Fruit fly (Drosophila melanogaster) S2 (cell line): Measurements from ENCODE around the gene CG43732.

Experiments used
- CG8478 ChIP-seq: fragments of >200 bp; optimal IDR thresholded peaks from 2 replicates; lab custom pipeline; 2018
- CTCF ChIP-seq, 2 experiments: fragments of >200 bp; optimal IDR thresholded peaks; 2 replicates each; lab custom pipeline; 2018

DNA sequence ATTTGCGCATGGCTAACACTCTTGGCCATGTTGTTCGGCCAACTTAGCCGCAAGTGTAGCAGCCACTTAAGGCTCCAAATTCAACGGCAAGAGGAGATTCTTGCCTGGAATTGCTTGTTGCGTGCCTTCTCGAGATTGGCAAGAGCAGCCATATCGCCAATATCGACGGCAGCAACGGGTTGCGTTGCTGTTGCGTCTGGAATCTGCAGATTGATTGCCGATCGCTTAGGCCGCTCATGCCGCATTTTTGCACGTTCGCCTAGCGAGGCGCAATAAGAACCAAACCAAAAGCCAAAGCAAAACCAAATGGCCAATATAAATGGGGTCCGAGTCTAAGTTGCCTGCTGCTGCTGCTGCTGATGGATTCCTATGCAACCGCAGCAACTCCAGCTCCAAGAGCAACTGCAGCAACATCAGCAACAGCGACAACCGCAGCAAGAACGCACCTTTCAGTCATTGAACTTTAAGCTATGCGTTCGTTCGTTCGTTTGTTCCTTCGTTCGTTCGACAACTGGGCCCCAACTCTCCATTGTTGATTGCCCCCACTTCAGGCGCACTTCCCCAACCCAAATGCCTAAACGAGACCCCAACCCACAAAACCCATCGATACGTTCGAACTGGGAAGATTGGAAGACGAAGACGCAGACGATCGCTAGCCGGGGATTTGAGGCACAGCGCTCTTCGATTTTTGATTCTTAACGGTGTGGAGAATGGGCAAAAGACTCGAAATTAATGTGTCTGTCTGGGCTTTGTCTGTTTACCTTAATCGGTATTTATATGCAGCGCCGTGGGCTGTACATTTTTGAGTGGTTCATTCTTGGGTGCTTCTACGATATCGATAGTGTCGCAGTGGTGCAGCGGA, 39.2 kb downstream of the CG43732 start:
- TF ChIP-seq CTCF (optimal IDR thresholded peaks at IDR 0.05; lab: Kevin White, UChicago) (no peak), CG8478 (no peak)
